Worm (Caenorhabditis elegans) whole organism, L1 larva: ENCODE measurements around the gene R08F11.1.

Experiments
- C04F5.9 ChIP-seq: sonication (generic microtip); optimal IDR thresholded peaks from 2 replicates; lab custom pipeline; 2016; ENCODE audit warnings: missing genetic modification characterization, missing compliant biosample characterization
- aha-1 ChIP-seq: fragments of 150-350 bp; optimal IDR thresholded peaks from 2 replicates; lab custom pipeline; 2014; ENCODE audit warnings: missing biosample characterization, missing genetic modification characterization
- aly-2 ChIP-seq: fragments of 150-350 bp; optimal IDR thresholded peaks from 2 replicates; lab custom pipeline; 2014; ENCODE audit warnings: missing biosample characterization, missing genetic modification characterization
- blmp-1 ChIP-seq: fragments of 150-350 bp; optimal IDR thresholded peaks from 2 replicates; lab custom pipeline; 2014; ENCODE audit warnings: missing biosample characterization, missing genetic modification characterization
- ceh-63 ChIP-seq: fragments of 200-800 bp; sonication (Bioruptor generic); optimal IDR thresholded peaks from 2 replicates; lab custom pipeline; 2018; ENCODE audit warnings: mild to moderate bottlenecking, missing genetic modification characterization, missing compliant biosample characterization
- ceh-8 ChIP-seq: fragments of 200-800 bp; sonication (Bioruptor generic); optimal IDR thresholded peaks from 2 replicates; lab custom pipeline; 2018; ENCODE audit warnings: mild to moderate bottlenecking, missing genetic modification characterization, moderate library complexity, missing compliant biosample characterization
- ceh-82 ChIP-seq, 3 experiments: fragments of 150-350 bp in 1 of 3; sonication (generic microtip) in 2 of 3; optimal IDR thresholded peaks; 2 replicates each; lab custom pipeline; 2014 to 2017; ENCODE audit warnings: missing biosample characterization in 3 of 3, missing genetic modification characterization in 3 of 3
- dpl-1 ChIP-seq, 3 experiments: fragments of 150-350 bp in 2 of 3; sonication (generic microtip) in 1 of 3; optimal IDR thresholded peaks; 2 replicates each; lab custom pipeline; 2014 to 2017; ENCODE audit warnings: missing biosample characterization in 3 of 3, missing genetic modification characterization in 3 of 3, missing genetic modification reagents in 3 of 3
- efl-1 ChIP-seq, 4 experiments: fragments of 150-350 bp; optimal IDR thresholded peaks in 3 of 4; peaks in 1 of 4; 1 replicate in 1 of 4; 2 replicates in 3 of 4; lab custom pipeline; 2014; ENCODE audit warnings: missing biosample characterization in 2 of 4, missing genetic modification characterization in 2 of 4, missing genetic modification reagents in 2 of 4
- egl-13 ChIP-seq: sonication (generic microtip); optimal IDR thresholded peaks from 2 replicates; lab custom pipeline; 2016; ENCODE audit warnings: missing genotype, missing genetic modification reagents, missing genetic modification characterization, missing compliant biosample characterization
- egl-27 ChIP-seq, 2 experiments: fragments of 150-350 bp in 1 of 2; sonication (generic microtip); optimal IDR thresholded peaks; 3 replicates each; lab custom pipeline; 2017 to 2018; ENCODE audit warnings: missing biosample characterization in 2 of 2, missing genetic modification characterization in 2 of 2, missing genetic modification reagents in 2 of 2
- elt-2 ChIP-seq: sonication (generic microtip); optimal IDR thresholded peaks from 2 replicates; lab custom pipeline; 2016; ENCODE audit warnings: missing genetic modification characterization, mild to moderate bottlenecking, inconsistent platforms, missing compliant biosample characterization, missing genetic modification reagents
- elt-3 ChIP-seq, 6 experiments: fragments of 150-350 bp in 1 of 6; sonication (generic microtip); optimal IDR thresholded peaks; 2 replicates each; lab custom pipeline; 2017 to 2018; ENCODE audit warnings: missing biosample characterization in 6 of 6, missing genetic modification characterization in 6 of 6, inconsistent platforms in 1 of 6
- fkh-10 ChIP-seq: sonication (generic microtip); optimal IDR thresholded peaks from 2 replicates; lab custom pipeline; 2017; ENCODE audit warnings: missing biosample characterization, missing genetic modification reagents, missing genetic modification characterization
- fkh-4 ChIP-seq: sonication (generic microtip); optimal IDR thresholded peaks from 2 replicates; lab custom pipeline; 2016; ENCODE audit warnings: missing compliant biosample characterization, missing genetic modification characterization, borderline replicate concordance
- fkh-8 ChIP-seq: sonication (generic microtip); optimal IDR thresholded peaks from 2 replicates; lab custom pipeline; 2016; ENCODE audit warnings: mild to moderate bottlenecking, missing genetic modification characterization, missing compliant biosample characterization
- fos-1 ChIP-seq: fragments of 150-350 bp; optimal IDR thresholded peaks from 2 replicates; lab custom pipeline; 2014; ENCODE audit warnings: missing biosample characterization, missing genetic modification characterization
- irx-1 ChIP-seq: sonication (generic microtip); optimal IDR thresholded peaks from 2 replicates; lab custom pipeline; 2016; ENCODE audit warnings: missing genetic modification characterization, missing compliant biosample characterization
- jun-1 ChIP-seq: fragments of 150-350 bp; optimal IDR thresholded peaks from 2 replicates; lab custom pipeline; 2014; ENCODE audit warnings: missing biosample characterization, missing genetic modification reagents, missing genetic modification characterization
- lin-13 ChIP-seq: fragments of 150-350 bp; optimal IDR thresholded peaks from 2 replicates; lab custom pipeline; 2014; ENCODE audit warnings: missing biosample characterization, missing genetic modification reagents, missing genetic modification characterization
- lin-14 ChIP-seq: fragments of 200-800 bp; sonication (Bioruptor generic); optimal IDR thresholded peaks from 2 replicates; lab custom pipeline; 2018; ENCODE audit warnings: mild to moderate bottlenecking, missing genetic modification characterization, moderate library complexity, missing compliant biosample characterization
- lir-3 ChIP-seq: sonication (generic microtip); optimal IDR thresholded peaks from 2 replicates; lab custom pipeline; 2016; ENCODE audit warnings: mild to moderate bottlenecking, missing genetic modification characterization, moderate library complexity, missing compliant biosample characterization; ENCODE audit not compliant: poor library complexity
- nhr-11 ChIP-seq: fragments of 150-350 bp; optimal IDR thresholded peaks from 2 replicates; lab custom pipeline; 2014; ENCODE audit warnings: missing biosample characterization, missing genetic modification characterization
- nhr-19 ChIP-seq: fragments of 200-800 bp; sonication (Bioruptor generic); conservative IDR thresholded peaks from 2 replicates; pipeline ENCODE4 v1.3.6; 2022; ENCODE audit warnings: missing genetic modification characterization, missing compliant biosample characterization
- nhr-20 ChIP-seq: sonication (generic microtip); optimal IDR thresholded peaks from 2 replicates; lab custom pipeline; 2016; ENCODE audit warnings: mild to moderate bottlenecking, missing genetic modification characterization, missing compliant biosample characterization
- nhr-237 ChIP-seq: fragments of 150-350 bp; optimal IDR thresholded peaks from 2 replicates; lab custom pipeline; 2014; ENCODE audit warnings: missing biosample characterization, missing genetic modification characterization
- nhr-28 ChIP-seq: fragments of 150-350 bp; optimal IDR thresholded peaks from 2 replicates; lab custom pipeline; 2014; ENCODE audit warnings: missing biosample characterization, missing genetic modification characterization
- nhr-47 ChIP-seq: sonication (generic microtip); optimal IDR thresholded peaks from 2 replicates; lab custom pipeline; 2016; ENCODE audit warnings: mild to moderate bottlenecking, missing genetic modification characterization, moderate library complexity, missing compliant biosample characterization
- nhr-71 ChIP-seq: sonication (generic microtip); optimal IDR thresholded peaks from 2 replicates; lab custom pipeline; 2016; ENCODE audit warnings: mild to moderate bottlenecking, missing genetic modification characterization, moderate library complexity, missing compliant biosample characterization
- nhr-76 ChIP-seq: sonication (generic microtip); optimal IDR thresholded peaks from 2 replicates; lab custom pipeline; 2017; ENCODE audit warnings: missing biosample characterization, missing genetic modification characterization
- nhr-85 ChIP-seq: sonication (generic microtip); peaks from one replicate; lab custom pipeline; 2016; ENCODE audit warnings: missing genetic modification characterization, inconsistent platforms, missing compliant biosample characterization
- pax-3 ChIP-seq: fragments of 200-800 bp; sonication (Bioruptor generic); optimal IDR thresholded peaks from 2 replicates; lab custom pipeline; 2018; ENCODE audit warnings: mild to moderate bottlenecking, missing genetic modification characterization, moderate library complexity, missing compliant biosample characterization
- pqm-1 ChIP-seq: sonication (generic microtip); optimal IDR thresholded peaks from 3 replicates; lab custom pipeline; 2017; ENCODE audit warnings: missing biosample characterization, missing genetic modification characterization
- snpc-4 ChIP-seq: fragments of 150-350 bp; optimal IDR thresholded peaks from 2 replicates; lab custom pipeline; 2014; ENCODE audit warnings: missing biosample characterization, missing genetic modification characterization
- snu-23 ChIP-seq: sonication (generic microtip); optimal IDR thresholded peaks from 2 replicates; lab custom pipeline; 2016; ENCODE audit warnings: missing genetic modification characterization, missing compliant biosample characterization
- sptf-1 ChIP-seq: fragments of 150-350 bp; optimal IDR thresholded peaks from 2 replicates; lab custom pipeline; 2014; ENCODE audit warnings: missing biosample characterization, missing genetic modification characterization
- swsn-7 ChIP-seq: sonication (generic microtip); optimal IDR thresholded peaks from 2 replicates; lab custom pipeline; 2016; ENCODE audit warnings: missing genetic modification characterization, missing compliant biosample characterization
- tbx-2 ChIP-seq: sonication (generic microtip); optimal IDR thresholded peaks from 2 replicates; lab custom pipeline; 2016; ENCODE audit warnings: missing genetic modification characterization, missing compliant biosample characterization
- tlp-1 ChIP-seq: fragments of 150-350 bp; optimal IDR thresholded peaks from 2 replicates; lab custom pipeline; 2014; ENCODE audit warnings: missing biosample characterization, missing genetic modification characterization
- unc-130 ChIP-seq: fragments of 150-350 bp; optimal IDR thresholded peaks from 2 replicates; lab custom pipeline; 2017; ENCODE audit warnings: missing biosample characterization, missing genetic modification characterization, inconsistent platforms
- unc-30 ChIP-seq: sonication (generic microtip); optimal IDR thresholded peaks from 2 replicates; lab custom pipeline; 2017; ENCODE audit warnings: missing biosample characterization, missing genetic modification characterization
- unc-86 ChIP-seq: sonication (generic microtip); optimal IDR thresholded peaks from 2 replicates; lab custom pipeline; 2016; ENCODE audit warnings: missing genetic modification characterization, missing compliant biosample characterization
- unc-98 ChIP-seq: fragments of 200-800 bp; sonication (Bioruptor generic); IDR thresholded peaks from 2 replicates; pipeline ENCODE4 v1.3.6; 2022; ENCODE audit warnings: missing genetic modification characterization, missing compliant biosample characterization
- zag-1 ChIP-seq: fragments of 150-350 bp; optimal IDR thresholded peaks from 2 replicates; lab custom pipeline; 2014; ENCODE audit warnings: missing biosample characterization, missing genetic modification characterization
- zip-4 ChIP-seq: fragments of 200-800 bp; sonication (Bioruptor generic); optimal IDR thresholded peaks from 2 replicates; lab custom pipeline; 2018; ENCODE audit warnings: mild to moderate bottlenecking, missing genetic modification characterization, moderate library complexity, missing compliant biosample characterization
- ztf-11 ChIP-seq, 2 experiments: sonication (generic microtip); optimal IDR thresholded peaks; 2 replicates each; lab custom pipeline; 2016 to 2017; ENCODE audit warnings: missing genetic modification characterization in 2 of 2, missing biosample characterization in 1 of 2, missing compliant biosample characterization in 1 of 2

R08F11.1 gene

ce11 chrV:3771437-3772256, 12.4 kb downstream of the R08F11.1 start, which contains the start of the genes R08E5.1 and rips-1:
R08E5.1 (minus strand) TSS chrV:3771518.
rips-1 (plus strand) TSS chrV:3772021.
- TF ChIP-seq lin-14 (peak; percentile 35), lin-13 (GFP tag; lab: Kevin White, UChicago) (no peak), aly-2 (tag; lab: Kevin White, UChicago) (no peak), elt-3 (tag; optimal IDR thresholded peaks at IDR 0.05; lab: Kevin White, UChicago) (peak in 1 of 6 experiments; percentile 44), fkh-8 (tag; lab: Kevin White, UChicago) (no peak), blmp-1 (tag; lab: Kevin White, UChicago) (peak; percentile 62), nhr-237 (tag; lab: Kevin White, UChicago) (no peak), aha-1 (peak; percentile 39), sptf-1 (tag; lab: Kevin White, UChicago) (no peak), pqm-1 (tag; lab: Kevin White, UChicago) (no peak), tbx-2 (tag; lab: Kevin White, UChicago) (no peak), zag-1 (tag; lab: Kevin White, UChicago) (no peak), lir-3 (tag; lab: Kevin White, UChicago) (no peak), snu-23 (GFP tag; lab: Kevin White, UChicago) (peak; percentile 14), fkh-4 (tag; lab: Kevin White, UChicago) (no peak), nhr-71 (tag; lab: Kevin White, UChicago) (no peak), unc-98 (no peak), unc-30 (no peak), zip-4 (GFP tag; lab: Kevin White, UChicago) (no peak), fos-1 (tag; lab: Kevin White, UChicago) (no peak), snpc-4 (no peak), efl-1 (optimal IDR thresholded peaks at IDR 0.05; lab: Kevin White, UChicago) (no peak), efl-1 (GFP tag; optimal IDR thresholded peaks at IDR 0.05 in 1 of 2; lab: Kevin White, UChicago) (peak in 1 of 2 experiments; percentile 22), egl-13 (no peak), unc-130 (tag; lab: Kevin White, UChicago) (peak; percentile 26), swsn-7 (no peak), elt-2 (tag; lab: Kevin White, UChicago) (no peak), irx-1 (no peak), jun-1 (tag; lab: Kevin White, UChicago) (no peak), nhr-85 (tag; lab: Kevin White, UChicago) (peak; percentile 81), egl-27 (tag; optimal IDR thresholded peaks at IDR 0.05; lab: Kevin White, UChicago) (no peak), nhr-20 (tag; lab: Kevin White, UChicago) (peak; percentile 43)

- no peak for TF ChIP-seq ceh-82 (tag; optimal IDR thresholded peaks at IDR 0.05; lab: Kevin White, UChicago)
- TF ChIP-seq, all 84 proteins: peak for 0
Measured at ce11 chrV:3768270-3768669, 15.7 kb downstream of the R08F11.1 start, which contains the start of gene R08E5.4. R08E5.4 (plus strand) TSS chrV:3768570.

DNA sequence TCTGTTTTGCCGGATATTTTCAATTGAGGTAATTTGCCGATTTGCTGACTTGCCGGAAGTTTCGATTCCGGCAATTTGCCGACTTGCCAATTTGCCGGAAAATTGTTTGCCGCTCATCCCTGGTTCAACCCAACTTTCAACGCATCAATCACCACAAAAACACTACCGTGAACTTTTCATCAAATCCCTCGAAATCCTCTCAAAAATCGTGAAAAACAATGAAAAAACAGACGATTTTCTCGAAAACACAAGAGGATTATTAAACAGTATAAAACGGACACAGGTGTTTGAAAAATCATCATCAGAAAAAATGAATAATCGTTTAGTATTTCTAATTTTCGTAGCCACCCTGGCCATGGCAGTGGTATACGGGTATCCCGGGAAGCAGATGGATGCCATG, 17.1 kb downstream of the R08F11.1 start, which contains the start of gene Y39H10A.1:
Gene Y39H10A.1, plus strand, starts transcription at position 301 of the 400 bp plus-strand sequence.
- TF ChIP-seq pqm-1 (tag; lab: Kevin White, UChicago) = no peak
- no peak for TF ChIP-seq tbx-2 (tag; lab: Kevin White, UChicago)
- no peak for TF ChIP-seq tlp-1 (tag; lab: Kevin White, UChicago)
- no peak for TF ChIP-seq fkh-10 (GFP tag; lab: Kevin White, UChicago)
- TF ChIP-seq ceh-8 (GFP tag; lab: Kevin White, UChicago) = no peak
- no peak for TF ChIP-seq lin-14
- no peak for TF ChIP-seq pax-3
- TF ChIP-seq ceh-63 = no peak
- no peak for TF ChIP-seq nhr-47 (tag; lab: Kevin White, UChicago)
- TF ChIP-seq unc-86 (tag; lab: Kevin White, UChicago) = no peak
- TF ChIP-seq jun-1 (tag; lab: Kevin White, UChicago) = no peak
- no peak for TF ChIP-seq nhr-19
- no peak for TF ChIP-seq ztf-11 (tag; optimal IDR thresholded peaks at IDR 0.05; lab: Kevin White, UChicago)
- TF ChIP-seq dpl-1 (GFP tag; optimal IDR thresholded peaks at IDR 0.05; lab: Kevin White, UChicago) = no peak
- no peak for TF ChIP-seq nhr-11 (tag; lab: Kevin White, UChicago)
- TF ChIP-seq C04F5.9 = no peak
- TF ChIP-seq egl-27 (tag; optimal IDR thresholded peaks at IDR 0.05; lab: Kevin White, UChicago) = no peak
- no peak for TF ChIP-seq nhr-28 (tag; lab: Kevin White, UChicago)
- TF ChIP-seq nhr-76 (tag; lab: Kevin White, UChicago) = no peak
- no peak for TF ChIP-seq fkh-4 (tag; lab: Kevin White, UChicago)
- TF ChIP-seq, all 84 proteins: peak for 0
